Worm (Caenorhabditis elegans): Measurements from ENCODE around the gene tbce-1.

Gene tbce-1

ce11 chrIV:8289580-8290323, 4.7 kb upstream of the tbce-1 start, which contains the start of gene daf-31 (continued):
- TF ChIP-seq hlh-11 (tag; optimal IDR thresholded peaks at IDR 0.05) (peak; percentile 0), daf-19 (GFP tag; conservative IDR thresholded peaks at IDR 0.05) (no peak), mdl-1 (tag; optimal IDR thresholded peaks at IDR 0.05) (peak in 1 of 2 experiments; percentile 17), unc-130 (GFP tag; optimal IDR thresholded peaks at IDR 0.05) (no peak), daf-16 (GFP tag; optimal IDR thresholded peaks at IDR 0.05) (no peak), daf-16 (tag; optimal IDR thresholded peaks at IDR 0.05) (peak; percentile 50), madf-9 (GFP tag; conservative IDR thresholded peaks at IDR 0.05) (no peak), unc-39 (tag; optimal IDR thresholded peaks at IDR 0.05) (no peak), lin-15B (tag; optimal IDR thresholded peaks at IDR 0.05) (no peak), rbr-2 (tag; optimal IDR thresholded peaks at IDR 0.05) (peak; percentile 36), ceh-32 (tag; optimal IDR thresholded peaks at IDR 0.05; ENCODE audit: poor library complexity) (no peak), dmd-6 (GFP tag; IDR thresholded peaks at IDR 0.05) (no peak; the same call in 1 of the 2 replicates), nhr-48 (tag; optimal IDR thresholded peaks at IDR 0.05) (no peak), lin-1 (GFP tag; IDR thresholded peaks at IDR 0.05) (no peak), attf-4 (tag; optimal IDR thresholded peaks at IDR 0.05) (no peak), zag-1 (tag; optimal IDR thresholded peaks at IDR 0.05) (no peak), nhr-11 (tag; optimal IDR thresholded peaks at IDR 0.05) (no peak), nhr-41 (GFP tag; IDR thresholded peaks at IDR 0.05) (no peak), dpl-1 (GFP tag; optimal IDR thresholded peaks at IDR 0.05) (peak; percentile 57), ceh-62 (tag; optimal IDR thresholded peaks at IDR 0.05) (no peak), ztf-11 (tag; optimal IDR thresholded peaks at IDR 0.05) (no peak), lir-3 (tag; optimal IDR thresholded peaks at IDR 0.05) (no peak), dve-1 (tag; optimal IDR thresholded peaks at IDR 0.05; ENCODE audit: insufficient read depth) (peak; percentile 36), mep-1 (tag; optimal IDR thresholded peaks at IDR 0.05) (peak; percentile 60), Y105C5A.15 (GFP tag; IDR thresholded peaks at IDR 0.05) (no peak), nhr-237 (tag; optimal IDR thresholded peaks at IDR 0.05) (no peak), T20F7.1 (GFP tag; optimal IDR thresholded peaks at IDR 0.05) (peak; percentile 26), lin-13 (GFP tag; optimal IDR thresholded peaks at IDR 0.05) (peak; percentile 24), lsy-2 (tag; optimal IDR thresholded peaks at IDR 0.05) (peak in 1 of 2 experiments; percentile 75), nhr-25 (tag; optimal IDR thresholded peaks at IDR 0.05; ENCODE audit: borderline replicate concordance, insufficient read depth) (no peak), D1046.2 (GFP tag; IDR thresholded peaks at IDR 0.05) (no peak), duxl-1 (tag; optimal IDR thresholded peaks at IDR 0.05; ENCODE audit: poor library complexity) (no peak), mxl-2 (GFP tag; conservative IDR thresholded peaks at IDR 0.05) (no peak), gei-8 (GFP tag; optimal IDR thresholded peaks at IDR 0.05) (no peak), php-3 (GFP tag; IDR thresholded peaks at IDR 0.05) (no peak), zfp-2 (tag; optimal IDR thresholded peaks at IDR 0.05) (no peak), tra-1 (GFP tag; IDR thresholded peaks at IDR 0.05) (no peak), mdt-29 (GFP tag; IDR thresholded peaks at IDR 0.05) (no peak), nhr-77 (tag; optimal IDR thresholded peaks at IDR 0.05) (no peak), Y48G9A.11 (GFP tag; IDR thresholded peaks at IDR 0.05) (no peak), zip-11 (GFP tag; IDR thresholded peaks at IDR 0.05) (no peak), tag-97 (GFP tag; IDR thresholded peaks at IDR 0.05) (no peak), pha-4 (GFP tag; IDR thresholded peaks at IDR 0.05) (no peak), pha-4 (tag; optimal IDR thresholded peaks at IDR 0.05) (peak; percentile 39), unc-62 (GFP tag; optimal IDR thresholded peaks at IDR 0.05 in 1 of 2) (no peak), unc-62 (tag; optimal IDR thresholded peaks at IDR 0.05) (no peak), pqm-1 (tag; optimal IDR thresholded peaks at IDR 0.05) (no peak), nhr-6 (tag; optimal IDR thresholded peaks at IDR 0.05) (peak; percentile 56), aly-2 (tag; optimal IDR thresholded peaks at IDR 0.05) (no peak), aha-1 (tag) (no peak)

Data from whole organism, L4 larva.